Worm (Caenorhabditis elegans): ENCODE results near the gene C07A4.3.

DNA sequence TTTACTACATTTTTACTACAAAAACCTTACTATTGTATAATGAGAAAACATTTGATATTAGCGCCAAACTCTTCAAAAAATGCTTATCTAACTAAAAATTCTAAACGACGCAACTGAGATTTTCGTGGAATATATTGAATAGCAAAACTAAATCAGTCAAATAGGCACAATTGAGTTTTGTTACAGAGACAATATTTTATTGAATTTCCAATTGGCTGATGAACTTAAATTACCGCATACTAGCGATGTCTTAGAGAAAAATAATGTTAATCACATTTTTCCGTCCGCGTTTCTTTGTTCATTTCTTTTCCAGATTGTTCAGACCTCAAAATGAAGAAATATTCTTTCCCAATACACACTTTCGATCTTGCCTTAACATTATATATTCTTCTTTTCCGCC lies 12.3 kb upstream of the C07A4.3 start:
- TF ChIP-seq nhr-77 (tag; optimal IDR thresholded peaks at IDR 0.05) (no peak), nhr-237 (tag; optimal IDR thresholded peaks at IDR 0.05) (no peak), skn-1 (tag; optimal IDR thresholded peaks at IDR 0.05) (no peak), lin-39 (tag; optimal IDR thresholded peaks at IDR 0.05) (no peak), unc-55 (GFP tag; optimal IDR thresholded peaks at IDR 0.05) (no peak), ztf-4 (tag; optimal IDR thresholded peaks at IDR 0.05) (no peak), alr-1 (tag; optimal IDR thresholded peaks at IDR 0.05) (no peak), nhr-6 (tag; optimal IDR thresholded peaks at IDR 0.05) (no peak), ceh-82 (tag; optimal IDR thresholded peaks at IDR 0.05) (no peak)
